Worm (Caenorhabditis elegans): ENCODE data around the gene C01G10.15.

ce11 chrV:15065068-15065744, 21.9 kb downstream of the C01G10.15 start, which contains the start of gene C25D7.9:
- TF ChIP-seq elt-1 (tag; optimal IDR thresholded peaks at IDR 0.05) (no peak), egl-27 (tag; optimal IDR thresholded peaks at IDR 0.05) (no peak), zag-1 (tag; optimal IDR thresholded peaks at IDR 0.05) (peak; percentile 51), nhr-77 (tag; optimal IDR thresholded peaks at IDR 0.05) (no peak), skn-1 (tag; optimal IDR thresholded peaks at IDR 0.05) (no peak)
